Fruit fly (Drosophila melanogaster) whole organism, embryonic: ENCODE results near the gene shv.

ENCODE experiments used
- Aef1 ChIP-seq: fragments of 200-800 bp; sonication (Bioruptor generic); IDR thresholded peaks from 3 replicates; pipeline ENCODE4 v1.3.6; 2022; ENCODE audit warnings: missing biosample characterization, missing genetic modification characterization
- Atf3 ChIP-seq: fragments of 200-800 bp; sonication (Bioruptor generic); optimal IDR thresholded peaks from 3 replicates; lab custom pipeline; 2016; ENCODE audit warnings: missing biosample characterization, missing genetic modification characterization
- Blimp-1 ChIP-seq: fragments of 200-800 bp; sonication (Bioruptor generic); optimal IDR thresholded peaks from 3 replicates; lab custom pipeline; 2018; ENCODE audit warnings: missing biosample characterization, missing genetic modification characterization, mild to moderate bottlenecking, moderate library complexity, missing genetic modification reagents
- BtbVII ChIP-seq: fragments of 200-800 bp; sonication (Bioruptor generic); optimal IDR thresholded peaks from 3 replicates; lab custom pipeline; 2017; ENCODE audit warnings: missing biosample characterization, mild to moderate bottlenecking, missing genetic modification characterization
- CG1024 ChIP-seq: fragments of 200-800 bp; sonication (Bioruptor generic); IDR thresholded peaks from 2 replicates; pipeline ENCODE4 v1.3.6; 2022; ENCODE audit warnings: missing biosample characterization, missing genetic modification characterization
- CG10267 ChIP-seq: fragments of 200-800 bp; sonication (Bioruptor generic); optimal IDR thresholded peaks from 2 replicates; lab custom pipeline; 2018; ENCODE audit warnings: missing biosample characterization, mild to moderate bottlenecking, missing genetic modification characterization, moderate library complexity
- CG13624 ChIP-seq: fragments of 200-800 bp; sonication (Bioruptor generic); optimal IDR thresholded peaks from 2 replicates; lab custom pipeline; 2016; ENCODE audit warnings: missing biosample characterization, missing genetic modification characterization
- CG16815 ChIP-seq: fragments of 200-800 bp; sonication (Bioruptor generic); optimal IDR thresholded peaks from 3 replicates; lab custom pipeline; 2017; ENCODE audit warnings: missing biosample characterization, mild to moderate bottlenecking, missing genetic modification characterization
- CG1832 ChIP-seq: fragments of 200-800 bp; sonication (Bioruptor generic); optimal IDR thresholded peaks from 2 replicates; lab custom pipeline; 2017; ENCODE audit warnings: missing biosample characterization, mild to moderate bottlenecking, missing genetic modification characterization, inconsistent platforms
- CG30403 ChIP-seq: fragments of 200-800 bp; sonication (Bioruptor generic); optimal IDR thresholded peaks from 3 replicates; lab custom pipeline; 2016; ENCODE audit warnings: missing biosample characterization, missing genetic modification characterization
- CG3163 ChIP-seq: fragments of 200-800 bp; sonication (Bioruptor generic); optimal IDR thresholded peaks from 3 replicates; lab custom pipeline; 2016; ENCODE audit warnings: missing biosample characterization, missing genetic modification characterization
- CG3281 ChIP-seq: fragments of 200-800 bp; sonication (Bioruptor generic); optimal IDR thresholded peaks from 3 replicates; lab custom pipeline; 2017; ENCODE audit warnings: missing biosample characterization, mild to moderate bottlenecking, missing genetic modification characterization
- CG34422 ChIP-seq: fragments of 200-800 bp; sonication (Bioruptor generic); IDR thresholded peaks from 3 replicates; pipeline ENCODE4 v1.3.6; 2022; ENCODE audit warnings: missing biosample characterization, missing genetic modification characterization
- CG6654 ChIP-seq: fragments of 200-800 bp; sonication (Bioruptor generic); optimal IDR thresholded peaks from 2 replicates; lab custom pipeline; 2017; ENCODE audit warnings: missing biosample characterization, mild to moderate bottlenecking, missing genetic modification characterization
- CG6854 ChIP-seq: fragments of 200-800 bp; sonication (Bioruptor generic); optimal IDR thresholded peaks from 3 replicates; lab custom pipeline; 2017; ENCODE audit warnings: missing biosample characterization, mild to moderate bottlenecking, missing genetic modification characterization
- CG7786 ChIP-seq: fragments of 200-800 bp; sonication (Bioruptor generic); optimal IDR thresholded peaks from 2 replicates; lab custom pipeline; 2016; ENCODE audit warnings: missing biosample characterization, missing genetic modification characterization
- CG7839 ChIP-seq: fragments of 200-800 bp; sonication (Bioruptor generic); optimal IDR thresholded peaks from 3 replicates; lab custom pipeline; 2018; ENCODE audit warnings: missing biosample characterization, mild to moderate bottlenecking, missing genetic modification characterization, moderate library complexity
- CG9437 ChIP-seq: fragments of 200-800 bp; sonication (Bioruptor generic); optimal IDR thresholded peaks from 2 replicates; lab custom pipeline; 2018; ENCODE audit warnings: missing biosample characterization, mild to moderate bottlenecking, missing genetic modification characterization
- D19A ChIP-seq: fragments of 200-800 bp; optimal IDR thresholded peaks from 3 replicates; lab custom pipeline; 2019; ENCODE audit warnings: missing biosample characterization, mild to moderate bottlenecking, missing genetic modification characterization, moderate library complexity
- Deaf1 ChIP-seq: fragments of 200-800 bp; optimal IDR thresholded peaks from 3 replicates; lab custom pipeline; 2019; ENCODE audit warnings: missing biosample characterization, mild to moderate bottlenecking, missing genetic modification characterization, moderate library complexity
- Dek ChIP-seq: fragments of 200-800 bp; sonication (Bioruptor generic); optimal IDR thresholded peaks from 3 replicates; lab custom pipeline; 2019; ENCODE audit warnings: missing biosample characterization, mild to moderate bottlenecking, missing genetic modification characterization, moderate library complexity
- Drgx ChIP-seq: fragments of 200-800 bp; sonication (Bioruptor generic); IDR thresholded peaks from 2 replicates; pipeline ENCODE4 v1.3.6; 2022; ENCODE audit warnings: missing biosample characterization, missing genetic modification characterization
- Hmr ChIP-seq: fragments of 200-800 bp; sonication (Bioruptor generic); optimal IDR thresholded peaks from 3 replicates; lab custom pipeline; 2017; ENCODE audit warnings: mild to moderate bottlenecking, missing biosample characterization, missing genetic modification reagents, missing genetic modification characterization
- Hmx ChIP-seq: fragments of 200-800 bp; sonication (Bioruptor generic); optimal IDR thresholded peaks from 2 replicates; lab custom pipeline; 2016; ENCODE audit warnings: missing biosample characterization, missing genetic modification characterization
- MBD-R2 ChIP-seq: fragments of 200-800 bp; sonication (Bioruptor generic); IDR thresholded peaks from 2 replicates; pipeline ENCODE4 v1.3.6; 2022; ENCODE audit warnings: missing biosample characterization, missing genetic modification characterization
- Mrtf ChIP-seq: fragments of 200-800 bp; sonication (Bioruptor generic); IDR thresholded peaks from 3 replicates; pipeline ENCODE4 v1.3.6; 2022; ENCODE audit warnings: missing biosample characterization, missing genetic modification characterization
- Nf-YA ChIP-seq: fragments of 200-800 bp; sonication (Bioruptor generic); IDR thresholded peaks from 2 replicates; pipeline ENCODE4 v1.3.6; 2022; ENCODE audit warnings: missing biosample characterization, missing genetic modification characterization
- Oli ChIP-seq: fragments of 200-800 bp; sonication (Bioruptor generic); optimal IDR thresholded peaks from 2 replicates; lab custom pipeline; 2018; ENCODE audit warnings: missing biosample characterization, mild to moderate bottlenecking, missing genetic modification characterization, moderate library complexity
- Ptx1 ChIP-seq: fragments of 200-800 bp; sonication (Bioruptor generic); IDR thresholded peaks from 2 replicates; pipeline ENCODE4 v1.3.6; 2022; ENCODE audit warnings: missing biosample characterization, missing genetic modification characterization
- Rx ChIP-seq: fragments of 200-800 bp; sonication (Bioruptor generic); IDR thresholded peaks from 2 replicates; pipeline ENCODE4 v1.3.6; 2022; ENCODE audit warnings: missing biosample characterization, missing genetic modification characterization
- Sox102F ChIP-seq: fragments of 200-800 bp; sonication (Bioruptor generic); optimal IDR thresholded peaks from 2 replicates; lab custom pipeline; 2018; ENCODE audit warnings: missing biosample characterization, mild to moderate bottlenecking, missing genetic modification characterization, moderate library complexity
- abd-A ChIP-seq: fragments of 200-800 bp; sonication (Bioruptor generic); optimal IDR thresholded peaks from 3 replicates; lab custom pipeline; 2019; ENCODE audit warnings: missing biosample characterization, mild to moderate bottlenecking, missing genetic modification characterization, moderate library complexity
- chif ChIP-seq, 2 experiments: fragments of 200-800 bp; sonication (Bioruptor generic); optimal IDR thresholded peaks; 3 replicates each; lab custom pipeline; 2016; ENCODE audit warnings: missing biosample characterization in 2 of 2, missing genetic modification characterization in 2 of 2
- chn ChIP-seq: fragments of 200-800 bp; sonication (Bioruptor generic); optimal IDR thresholded peaks from 2 replicates; lab custom pipeline; 2016; ENCODE audit warnings: missing biosample characterization, missing genetic modification characterization
- corto ChIP-seq: fragments of 200-800 bp; sonication (Bioruptor generic); optimal IDR thresholded peaks from 2 replicates; lab custom pipeline; 2016; ENCODE audit warnings: missing biosample characterization, mild to moderate bottlenecking, missing genetic modification characterization, moderate library complexity
- dysf ChIP-seq: fragments of 200-800 bp; sonication (Bioruptor generic); IDR thresholded peaks from 3 replicates; pipeline ENCODE4 v1.3.6; 2022; ENCODE audit warnings: missing biosample characterization, missing genetic modification characterization
- fd102C ChIP-seq: fragments of 200-800 bp; sonication (Bioruptor generic); optimal IDR thresholded peaks from 2 replicates; lab custom pipeline; 2018; ENCODE audit warnings: missing biosample characterization, mild to moderate bottlenecking, missing genetic modification characterization, moderate library complexity
- ftz-f1 ChIP-seq: fragments of 200-800 bp; sonication (Bioruptor generic); optimal IDR thresholded peaks from 2 replicates; lab custom pipeline; 2016; ENCODE audit warnings: missing biosample characterization, missing genetic modification characterization
- kay ChIP-seq: fragments of 200-800 bp; sonication (Bioruptor generic); optimal IDR thresholded peaks from 2 replicates; lab custom pipeline; 2016; ENCODE audit warnings: missing biosample characterization, missing genetic modification characterization
- lmd ChIP-seq: fragments of 200-800 bp; sonication (Bioruptor generic); IDR thresholded peaks from 2 replicates; pipeline ENCODE4 v1.3.6; 2022; ENCODE audit warnings: missing biosample characterization, missing genetic modification characterization
- lola ChIP-seq, 3 experiments: fragments of >200 bp in 2 of 3; fragments of 200-800 bp in 1 of 3; sonication (Bioruptor generic) in 1 of 3; optimal IDR thresholded peaks; 2 replicates each; lab custom pipeline; 2017 to 2019; ENCODE audit warnings: missing biosample characterization in 3 of 3, missing genetic modification characterization in 3 of 3, mild to moderate bottlenecking in 1 of 3, moderate library complexity in 1 of 3
- p53 ChIP-seq: fragments of 200-800 bp; sonication (Bioruptor generic); optimal IDR thresholded peaks from 2 replicates; lab custom pipeline; 2016; ENCODE audit warnings: missing biosample characterization, missing genetic modification characterization
- phol ChIP-seq: fragments of 200-800 bp; sonication (Bioruptor generic); optimal IDR thresholded peaks from 3 replicates; lab custom pipeline; 2018; ENCODE audit warnings: missing biosample characterization, mild to moderate bottlenecking, missing genetic modification characterization, moderate library complexity
- psq ChIP-seq: fragments of 200-800 bp; sonication (Bioruptor generic); optimal IDR thresholded peaks from 2 replicates; lab custom pipeline; 2017; ENCODE audit warnings: missing biosample characterization, missing genetic modification characterization
- ranshi ChIP-seq: fragments of 200-800 bp; sonication (Bioruptor generic); IDR thresholded peaks from 2 replicates; pipeline ENCODE4 v1.3.6; 2022; ENCODE audit warnings: missing biosample characterization, missing genetic modification characterization
- slp2 ChIP-seq: fragments of 200-800 bp; sonication (Bioruptor generic); optimal IDR thresholded peaks from 2 replicates; lab custom pipeline; 2016; ENCODE audit warnings: missing biosample characterization, missing genetic modification characterization
- tin ChIP-seq: fragments of 200-800 bp; sonication (Bioruptor generic); optimal IDR thresholded peaks from 3 replicates; lab custom pipeline; 2016; ENCODE audit warnings: missing biosample characterization, missing genetic modification characterization
- tio ChIP-seq: fragments of 200-800 bp; sonication (Bioruptor generic); optimal IDR thresholded peaks from 2 replicates; lab custom pipeline; 2017; ENCODE audit warnings: missing biosample characterization, missing genetic modification characterization, inconsistent platforms
- vvl ChIP-seq: fragments of 200-800 bp; sonication (Bioruptor generic); IDR thresholded peaks from 2 replicates; pipeline ENCODE4 v1.3.6; 2022; ENCODE audit warnings: missing biosample characterization, missing genetic modification characterization

shv gene

DNA sequence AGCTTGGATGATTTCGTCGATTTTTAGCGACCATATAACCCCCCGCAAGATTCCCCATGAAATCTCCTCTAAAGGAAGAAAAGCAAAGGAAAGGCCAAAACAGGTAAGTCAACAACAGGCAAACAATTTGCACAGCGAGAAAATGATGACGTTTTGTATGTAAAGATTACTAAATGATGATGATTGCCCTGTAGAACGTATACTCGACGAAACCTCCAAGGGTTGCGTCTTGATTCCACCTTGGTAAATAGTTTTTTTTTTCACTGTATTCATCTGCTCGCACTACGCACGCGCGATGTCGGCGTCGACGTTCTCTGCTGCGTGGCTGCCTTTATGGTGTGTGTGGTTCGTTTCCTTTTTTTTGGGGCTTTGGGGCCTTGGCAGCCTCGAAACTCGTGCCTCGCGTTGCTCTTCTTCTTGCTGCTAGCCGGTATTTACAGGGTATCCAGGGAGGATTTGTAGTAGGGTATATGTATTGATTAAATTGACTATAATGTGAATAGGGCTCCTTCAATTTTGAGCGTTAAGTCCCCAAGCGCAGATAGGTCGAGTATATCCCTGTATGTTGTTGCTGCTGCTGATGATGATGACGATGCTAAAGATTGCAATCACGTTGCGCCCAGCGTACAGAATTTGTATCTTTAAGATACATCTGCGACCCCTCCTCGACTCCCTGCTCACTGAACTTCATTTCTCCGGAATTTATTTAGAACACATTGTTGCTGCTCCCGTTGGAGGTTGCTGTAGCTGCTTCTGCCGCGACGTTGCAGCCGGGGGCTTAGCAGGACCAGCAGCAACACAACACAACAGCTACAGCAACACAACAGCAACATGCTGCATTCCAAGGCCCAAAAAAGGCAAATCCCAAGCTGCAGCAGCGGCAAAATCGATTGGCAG, 25.3 kb upstream of the shv start (continued):
- peak; percentile 16 for TF ChIP-seq CG16815 (GFP tag; lab: Kevin White, UChicago)
- no peak for TF ChIP-seq slp2 (GFP tag; lab: Kevin White, UChicago)
- TF ChIP-seq CG1832 (GFP tag; lab: Kevin White, UChicago) = no peak
- no peak for TF ChIP-seq chn
- TF ChIP-seq abd-A = no peak
- TF ChIP-seq CG13624 = no peak
- TF ChIP-seq CG1024 (GFP tag; lab: Robert Waterston, UW) = no peak
- no peak for TF ChIP-seq Deaf1 (tag; lab: Kevin White, UChicago)
- TF ChIP-seq Ptx1 (GFP tag; lab: Robert Waterston, UW) = 0 out of 2 replicates have a peak, but pooled peaks have one; percentile 24
- peak; percentile 35; the same call in 1 of the 2 replicates for TF ChIP-seq vvl (GFP tag; lab: Robert Waterston, UW)
- TF ChIP-seq Nf-YA = no peak
- TF ChIP-seq CG3163 (GFP tag; lab: Kevin White, UChicago) = no peak
- TF ChIP-seq MBD-R2 = no peak
- TF ChIP-seq lola (GFP tag; optimal IDR thresholded peaks at IDR 0.05; lab: Kevin White, UChicago) = no peak
- TF ChIP-seq Drgx (GFP tag; lab: Robert Waterston, UW) = peak; percentile 93
- TF ChIP-seq psq = no peak
- TF ChIP-seq Hmx (GFP tag; lab: Kevin White, UChicago) = no peak
- peak; percentile 92 for TF ChIP-seq corto
- no peak for TF ChIP-seq Aef1 (GFP tag; lab: Robert Waterston, UW)
- TF ChIP-seq Blimp-1 (GFP tag; lab: Kevin White, UChicago) = peak; percentile 23
- TF ChIP-seq lmd = no peak
- no peak for TF ChIP-seq CG34422 (GFP tag; lab: Robert Waterston, UW)
- no peak for TF ChIP-seq ftz-f1
- peak; percentile 3 for TF ChIP-seq CG10267 (tag; lab: Kevin White, UChicago)
- no peak for TF ChIP-seq CG6854 (GFP tag; lab: Kevin White, UChicago)
- no peak for TF ChIP-seq Mrtf (GFP tag; lab: Robert Waterston, UW)
- TF ChIP-seq Hmr = no peak
- no peak for TF ChIP-seq CG9437 (GFP tag; lab: Kevin White, UChicago)
- no peak for TF ChIP-seq Atf3 (GFP tag; lab: Kevin White, UChicago)
- no peak for TF ChIP-seq CG7839 (tag; lab: Kevin White, UChicago)
- TF ChIP-seq ranshi (GFP tag; lab: Robert Waterston, UW) = 0 out of 2 replicates have a peak, but pooled peaks have one; percentile 6
- TF ChIP-seq kay (GFP tag; lab: Kevin White, UChicago) = no peak
- TF ChIP-seq Dek (tag; lab: Kevin White, UChicago) = no peak
- peak; percentile 53 for TF ChIP-seq tio (GFP tag; lab: Kevin White, UChicago)
- TF ChIP-seq chif (GFP tag; optimal IDR thresholded peaks at IDR 0.05; lab: Kevin White, UChicago) = peak; percentile 23 to 28
- TF ChIP-seq fd102C (GFP tag; lab: Kevin White, UChicago) = no peak
- no peak for TF ChIP-seq BtbVII (GFP tag; lab: Kevin White, UChicago)
- TF ChIP-seq Sox102F = peak; percentile 18
- 0 out of 2 replicates have a peak, but pooled peaks have one; percentile 10 for TF ChIP-seq Rx
- no peak for TF ChIP-seq tin (GFP tag; lab: Kevin White, UChicago)
- TF ChIP-seq CG30403 (GFP tag; lab: Kevin White, UChicago) = peak; percentile 25
- TF ChIP-seq CG3281 = no peak
- peak; percentile 43 for TF ChIP-seq CG7786
- TF ChIP-seq Oli (tag; lab: Kevin White, UChicago) = no peak
- no peak for TF ChIP-seq dysf (GFP tag; lab: Robert Waterston, UW)
- no peak for TF ChIP-seq CG6654 (GFP tag; lab: Kevin White, UChicago)
- no peak for TF ChIP-seq p53 (GFP tag; lab: Kevin White, UChicago)
- TF ChIP-seq phol = no peak
- no peak for TF ChIP-seq D19A (tag; lab: Kevin White, UChicago)
